Worm (Caenorhabditis elegans) whole organism, L4 larva: Measurements from ENCODE around the gene evl-18.

Experiments
- ZK337.2 ChIP-seq: fragments of 200-800 bp; sonication (Bioruptor generic); IDR thresholded peaks from 2 replicates; pipeline ENCODE4 v1.3.6; 2022; ENCODE audit warnings: missing genetic modification reagents, missing genetic modification characterization, missing compliant biosample characterization
- ama-1 ChIP-seq: fragments of 150-350 bp; optimal IDR thresholded peaks from 2 replicates; lab custom pipeline; 2014; ENCODE audit warnings: inconsistent platforms, mixed read lengths
- arid-1 ChIP-seq: fragments of 200-800 bp; sonication (Bioruptor generic); conservative IDR thresholded peaks from 2 replicates; pipeline ENCODE4 v1.3.6; 2022; ENCODE audit warnings: missing genetic modification reagents, missing genetic modification characterization, missing compliant biosample characterization
- daf-8 ChIP-seq: fragments of 200-800 bp; sonication (Bioruptor generic); IDR thresholded peaks from 2 replicates; pipeline ENCODE4 v1.3.6; 2022; ENCODE audit warnings: missing genetic modification characterization, missing compliant biosample characterization
- fkh-10 ChIP-seq: fragments of 150-350 bp; optimal IDR thresholded peaks from 2 replicates; lab custom pipeline; 2014; ENCODE audit warnings: missing biosample characterization, missing genetic modification reagents, missing genetic modification characterization
- lsy-2 ChIP-seq, 2 experiments: fragments of 150-350 bp in 1 of 2; sonication (generic microtip) in 1 of 2; optimal IDR thresholded peaks; 2 replicates each; lab custom pipeline; 2014 to 2017; ENCODE audit warnings: missing biosample characterization in 2 of 2, missing genetic modification characterization in 2 of 2
- nhr-11 ChIP-seq: fragments of 150-350 bp; optimal IDR thresholded peaks from 2 replicates; lab custom pipeline; 2014; ENCODE audit warnings: missing biosample characterization, missing genetic modification characterization
- nhr-25 ChIP-seq: sonication (generic microtip); optimal IDR thresholded peaks from 2 replicates; lab custom pipeline; 2017; ENCODE audit warnings: missing genetic modification characterization, mild to moderate bottlenecking, missing compliant biosample characterization, antibody characterized with exemption, moderate library complexity, borderline replicate concordance; ENCODE audit not compliant: insufficient read depth
- nhr-48 ChIP-seq: sonication (generic microtip); optimal IDR thresholded peaks from 2 replicates; lab custom pipeline; 2016; ENCODE audit warnings: mild to moderate bottlenecking, missing genetic modification characterization, missing compliant biosample characterization
- skn-1 ChIP-seq: fragments of 150-350 bp; optimal IDR thresholded peaks from 2 replicates; lab custom pipeline; 2014; ENCODE audit warnings: missing biosample characterization, missing genetic modification characterization
- snpc-1.2 ChIP-seq: fragments of 200-800 bp; sonication (Bioruptor generic); IDR thresholded peaks from 2 replicates; pipeline ENCODE4 v1.3.6; 2022; ENCODE audit warnings: missing genetic modification reagents, missing genetic modification characterization, missing compliant biosample characterization
- zfp-3 ChIP-seq: fragments of 200-800 bp; sonication (Bioruptor generic); conservative IDR thresholded peaks from 2 replicates; pipeline ENCODE4 v1.3.6; 2022; ENCODE audit warnings: missing genetic modification reagents, missing genetic modification characterization, missing compliant biosample characterization
- zip-2 ChIP-seq: fragments of 150-350 bp; optimal IDR thresholded peaks from 2 replicates; lab custom pipeline; 2014; ENCODE audit warnings: missing biosample characterization, missing genetic modification characterization
- ztf-7 ChIP-seq: fragments of 150-350 bp; optimal IDR thresholded peaks from 2 replicates; lab custom pipeline; 2014; ENCODE audit warnings: missing biosample characterization, missing genetic modification characterization

DNA sequence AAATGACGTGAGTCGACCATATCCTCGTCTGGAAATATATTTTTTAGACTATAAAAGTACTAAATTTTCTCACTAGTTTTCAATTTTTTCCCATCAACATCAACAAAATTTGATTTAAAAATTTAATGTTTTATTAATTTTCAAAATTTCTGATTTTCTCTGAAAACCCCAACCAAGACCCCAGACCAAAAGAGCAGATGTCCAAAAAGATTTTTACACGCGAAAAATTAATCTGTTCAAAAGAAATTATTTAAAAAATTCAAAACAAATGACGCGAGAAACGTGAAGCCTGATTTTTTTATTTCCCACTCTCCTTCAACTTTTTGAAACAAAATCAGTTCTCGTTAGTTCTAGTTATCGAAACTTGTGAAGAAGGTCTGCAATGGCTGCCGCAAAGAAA is 4.4 kb downstream of the evl-18 start, which contains the start of gene F34D10.8:
- TF ChIP-seq skn-1 (tag; lab: Kevin White, UChicago) (no peak), zip-2 (no peak), ama-1 (no peak), daf-8 (GFP tag; lab: Robert Waterston, UW) (no peak), ZK337.2 (GFP tag; lab: Robert Waterston, UW) (no peak), nhr-48 (tag; lab: Kevin White, UChicago) (no peak), zfp-3 (GFP tag; lab: Robert Waterston, UW) (no peak), arid-1 (GFP tag; lab: Robert Waterston, UW) (no peak), ztf-7 (tag; lab: Kevin White, UChicago) (no peak), nhr-25 (tag; lab: Kevin White, UChicago) (no peak), fkh-10 (GFP tag; lab: Kevin White, UChicago) (no peak), nhr-11 (no peak), lsy-2 (tag; optimal IDR thresholded peaks at IDR 0.05; lab: Kevin White, UChicago) (no peak), snpc-1.2 (GFP tag; lab: Robert Waterston, UW) (no peak)
